Fruit fly (Drosophila melanogaster): ENCODE results near the gene IntS10.

dm6 chr3L:3818566-3819325 is 12.2 kb downstream of the IntS10 start, which contains the start of gene enc:
- TF ChIP-seq esn (GFP tag; optimal IDR thresholded peaks at IDR 0.05) = peak; percentile 14
- no peak for TF ChIP-seq CG32006 (GFP tag; optimal IDR thresholded peaks at IDR 0.05)
- TF ChIP-seq CG6163 (GFP tag; IDR thresholded peaks at IDR 0.05) = no peak
- TF ChIP-seq CG34406 (GFP tag; optimal IDR thresholded peaks at IDR 0.05) = no peak
- no peak for TF ChIP-seq Hr39 (GFP tag; optimal IDR thresholded peaks at IDR 0.05)
- TF ChIP-seq CG10669 (GFP tag; optimal IDR thresholded peaks at IDR 0.05) = no peak
- no peak for TF ChIP-seq dac (GFP tag; optimal IDR thresholded peaks at IDR 0.05)
- TF ChIP-seq eg (GFP tag; IDR thresholded peaks at IDR 0.05) = no peak
- TF ChIP-seq CG7368 (GFP tag; optimal IDR thresholded peaks at IDR 0.05) = no peak
- no peak for TF ChIP-seq CG4318 (GFP tag; optimal IDR thresholded peaks at IDR 0.05)
- TF ChIP-seq vri (GFP tag; optimal IDR thresholded peaks at IDR 0.05) = no peak
- TF ChIP-seq svp (GFP tag) = peak; percentile 60

Measured in whole organism, prepupa.